Fruit fly (Drosophila melanogaster) whole organism, adult: ENCODE measurements around the gene Akr1B.

ENCODE experiments used
- CG7101 ChIP-seq: fragments of 200-800 bp; sonication (Bioruptor generic); optimal IDR thresholded peaks from 2 replicates; lab custom pipeline; 2018; ENCODE audit warnings: missing biosample characterization, mild to moderate bottlenecking, missing genetic modification characterization, moderate library complexity
- Mnt ChIP-seq: fragments of 200-800 bp; sonication (Bioruptor generic); optimal IDR thresholded peaks from 2 replicates; lab custom pipeline; 2016; ENCODE audit warnings: missing biosample characterization, mild to moderate bottlenecking, missing genetic modification characterization
- bab1 ChIP-seq: fragments of 200-800 bp; sonication (Bioruptor generic); optimal IDR thresholded peaks from 3 replicates; lab custom pipeline; 2019; ENCODE audit warnings: missing biosample characterization, mild to moderate bottlenecking, missing genetic modification characterization, moderate library complexity
- kay ChIP-seq: fragments of 200-800 bp; sonication (Bioruptor generic); peaks from one replicate; lab custom pipeline; 2016; ENCODE audit warnings: missing biosample characterization, missing genetic modification characterization, borderline replicate concordance
- ovo ChIP-seq: fragments of 200-800 bp; sonication (Bioruptor generic); optimal IDR thresholded peaks from 2 replicates; lab custom pipeline; 2016; ENCODE audit warnings: missing biosample characterization, missing genetic modification characterization
- pad ChIP-seq: fragments of 200-800 bp; sonication (Bioruptor generic); optimal IDR thresholded peaks from 3 replicates; lab custom pipeline; 2017; ENCODE audit warnings: missing biosample characterization, missing genetic modification characterization, mild to moderate bottlenecking, moderate library complexity, missing genetic modification reagents
- tj ChIP-seq: fragments of 200-800 bp; sonication (Bioruptor generic); optimal IDR thresholded peaks from 3 replicates; lab custom pipeline; 2017; ENCODE audit warnings: missing biosample characterization, mild to moderate bottlenecking, missing genetic modification characterization, moderate library complexity
- toe ChIP-seq: fragments of 200-800 bp; sonication (Bioruptor generic); optimal IDR thresholded peaks from 2 replicates; lab custom pipeline; 2016; ENCODE audit warnings: missing biosample characterization, missing genetic modification characterization

DNA sequence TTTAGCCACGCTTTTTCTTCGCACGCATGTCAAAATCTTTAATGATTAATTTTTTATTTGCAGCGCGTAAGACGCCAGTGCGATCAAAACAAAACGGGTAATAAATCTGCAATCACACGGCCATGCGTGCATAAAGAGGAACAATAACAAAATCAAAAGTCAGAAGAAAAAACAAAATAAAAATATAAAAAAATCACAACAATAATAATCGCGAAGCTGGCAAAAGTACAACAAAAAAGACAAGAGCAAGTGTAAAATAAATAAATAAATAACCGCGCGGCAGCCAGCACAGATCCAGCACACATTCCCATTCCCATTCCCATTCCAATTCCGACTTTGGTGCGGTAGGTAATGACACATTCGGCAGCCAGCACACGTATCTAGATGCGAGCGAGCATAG lies 10.4 kb upstream of the Akr1B start:
- TF ChIP-seq bab1 (GFP tag; lab: Kevin White, UChicago) (no peak), tj (GFP tag; lab: Kevin White, UChicago) (no peak), kay (GFP tag; lab: Kevin White, UChicago) (no peak), CG7101 (no peak), toe (GFP tag; lab: Kevin White, UChicago) (no peak), Mnt (no peak), pad (GFP tag; lab: Kevin White, UChicago) (no peak), ovo (GFP tag; lab: Kevin White, UChicago) (no peak)
